Worm (Caenorhabditis elegans) whole organism, L1 larva: ENCODE results near the gene D2096.5.
A peak's percentile ranks its signal among the peaks of the same experiment; 100 is the strongest.

Experiments
- C04F5.9 ChIP-seq: sonication (generic microtip); optimal IDR thresholded peaks from 2 replicates; lab custom pipeline; 2016; ENCODE audit warnings: missing genetic modification characterization, missing compliant biosample characterization
- C16A3.4 ChIP-seq: fragments of 150-350 bp; optimal IDR thresholded peaks from 2 replicates; lab custom pipeline; 2014; ENCODE audit warnings: missing biosample characterization, missing genetic modification characterization
- C34B4.2 ChIP-seq: sonication (generic microtip); optimal IDR thresholded peaks from 2 replicates; lab custom pipeline; 2017; ENCODE audit warnings: mild to moderate bottlenecking, missing genetic modification characterization, missing compliant biosample characterization
- F16B12.6 ChIP-seq: fragments of 150-350 bp; optimal IDR thresholded peaks from 2 replicates; lab custom pipeline; 2014; ENCODE audit warnings: missing biosample characterization, missing genetic modification characterization
- alr-1 ChIP-seq: fragments of 200-800 bp; sonication (Bioruptor generic); optimal IDR thresholded peaks from 2 replicates; lab custom pipeline; 2018; ENCODE audit warnings: borderline replicate concordance, mild to moderate bottlenecking, missing genetic modification characterization, missing compliant biosample characterization
- blmp-1 ChIP-seq: fragments of 150-350 bp; optimal IDR thresholded peaks from 2 replicates; lab custom pipeline; 2014; ENCODE audit warnings: missing biosample characterization, missing genetic modification characterization
- ceh-8 ChIP-seq: fragments of 200-800 bp; sonication (Bioruptor generic); optimal IDR thresholded peaks from 2 replicates; lab custom pipeline; 2018; ENCODE audit warnings: mild to moderate bottlenecking, missing genetic modification characterization, moderate library complexity, missing compliant biosample characterization
- ceh-82 ChIP-seq, 3 experiments: fragments of 150-350 bp in 1 of 3; sonication (generic microtip) in 2 of 3; optimal IDR thresholded peaks; 2 replicates each; lab custom pipeline; 2014 to 2017; ENCODE audit warnings: missing biosample characterization in 3 of 3, missing genetic modification characterization in 3 of 3
- ceh-88 ChIP-seq: fragments of 200-800 bp; sonication (Bioruptor generic); IDR thresholded peaks from 2 replicates; pipeline ENCODE4 v1.3.6; 2022; ENCODE audit warnings: missing genetic modification characterization, missing compliant biosample characterization
- ces-1 ChIP-seq: fragments of 150-350 bp; optimal IDR thresholded peaks from 2 replicates; lab custom pipeline; 2014; ENCODE audit warnings: missing biosample characterization, missing genetic modification reagents, missing genetic modification characterization
- dsc-1 ChIP-seq: sonication (generic microtip); optimal IDR thresholded peaks from 2 replicates; lab custom pipeline; 2016; ENCODE audit warnings: mild to moderate bottlenecking, missing genetic modification characterization, missing compliant biosample characterization
- efl-1 ChIP-seq, 4 experiments: fragments of 150-350 bp; optimal IDR thresholded peaks in 3 of 4; peaks in 1 of 4; 1 replicate in 1 of 4; 2 replicates in 3 of 4; lab custom pipeline; 2014; ENCODE audit warnings: missing biosample characterization in 2 of 4, missing genetic modification characterization in 2 of 4, missing genetic modification reagents in 2 of 4
- elt-2 ChIP-seq: sonication (generic microtip); optimal IDR thresholded peaks from 2 replicates; lab custom pipeline; 2016; ENCODE audit warnings: missing genetic modification characterization, mild to moderate bottlenecking, inconsistent platforms, missing compliant biosample characterization, missing genetic modification reagents
- fkh-4 ChIP-seq: sonication (generic microtip); optimal IDR thresholded peaks from 2 replicates; lab custom pipeline; 2016; ENCODE audit warnings: missing compliant biosample characterization, missing genetic modification characterization, borderline replicate concordance
- fkh-8 ChIP-seq: sonication (generic microtip); optimal IDR thresholded peaks from 2 replicates; lab custom pipeline; 2016; ENCODE audit warnings: mild to moderate bottlenecking, missing genetic modification characterization, missing compliant biosample characterization
- fos-1 ChIP-seq: fragments of 150-350 bp; optimal IDR thresholded peaks from 2 replicates; lab custom pipeline; 2014; ENCODE audit warnings: missing biosample characterization, missing genetic modification characterization
- grh-1 ChIP-seq: fragments of 200-800 bp; sonication (Bioruptor generic); IDR thresholded peaks from 2 replicates; pipeline ENCODE4 v1.3.6; 2022; ENCODE audit warnings: missing genetic modification reagents, missing genetic modification characterization, missing compliant biosample characterization
- hpl-2 ChIP-seq: fragments of 150-350 bp; optimal IDR thresholded peaks from 2 replicates; lab custom pipeline; 2014; ENCODE audit warnings: missing biosample characterization, missing genetic modification reagents, missing genetic modification characterization
- lin-14 ChIP-seq: fragments of 200-800 bp; sonication (Bioruptor generic); optimal IDR thresholded peaks from 2 replicates; lab custom pipeline; 2018; ENCODE audit warnings: mild to moderate bottlenecking, missing genetic modification characterization, moderate library complexity, missing compliant biosample characterization
- lin-35 ChIP-seq, 2 experiments: fragments of 150-350 bp; optimal IDR thresholded peaks; 2 replicates each; lab custom pipeline; 2014; ENCODE audit warnings: missing biosample characterization in 2 of 2, missing genetic modification characterization in 2 of 2, missing genetic modification reagents in 2 of 2
- lsy-2 ChIP-seq, 2 experiments: fragments of 150-350 bp; optimal IDR thresholded peaks; 2 replicates each; lab custom pipeline; 2014; ENCODE audit warnings: missing biosample characterization in 2 of 2, missing genetic modification characterization in 2 of 2
- mdl-1 ChIP-seq, 2 experiments: fragments of 150-350 bp; optimal IDR thresholded peaks; 2 replicates each; lab custom pipeline; 2014 to 2017; ENCODE audit warnings: missing biosample characterization in 2 of 2, missing genetic modification characterization in 2 of 2, inconsistent platforms in 1 of 2
- mep-1 ChIP-seq: fragments of 150-350 bp; optimal IDR thresholded peaks from 2 replicates; lab custom pipeline; 2014; ENCODE audit warnings: missing biosample characterization, missing genetic modification characterization
- nhr-11 ChIP-seq: fragments of 150-350 bp; optimal IDR thresholded peaks from 2 replicates; lab custom pipeline; 2014; ENCODE audit warnings: missing biosample characterization, missing genetic modification characterization
- nhr-19 ChIP-seq: fragments of 200-800 bp; sonication (Bioruptor generic); conservative IDR thresholded peaks from 2 replicates; pipeline ENCODE4 v1.3.6; 2022; ENCODE audit warnings: missing genetic modification characterization, missing compliant biosample characterization
- nhr-20 ChIP-seq: sonication (generic microtip); optimal IDR thresholded peaks from 2 replicates; lab custom pipeline; 2016; ENCODE audit warnings: mild to moderate bottlenecking, missing genetic modification characterization, missing compliant biosample characterization
- nhr-47 ChIP-seq: sonication (generic microtip); optimal IDR thresholded peaks from 2 replicates; lab custom pipeline; 2016; ENCODE audit warnings: mild to moderate bottlenecking, missing genetic modification characterization, moderate library complexity, missing compliant biosample characterization
- nhr-71 ChIP-seq: sonication (generic microtip); optimal IDR thresholded peaks from 2 replicates; lab custom pipeline; 2016; ENCODE audit warnings: mild to moderate bottlenecking, missing genetic modification characterization, moderate library complexity, missing compliant biosample characterization
- nhr-76 ChIP-seq: sonication (generic microtip); optimal IDR thresholded peaks from 2 replicates; lab custom pipeline; 2017; ENCODE audit warnings: missing biosample characterization, missing genetic modification characterization
- nhr-77 ChIP-seq: fragments of 150-350 bp; optimal IDR thresholded peaks from 2 replicates; lab custom pipeline; 2014; ENCODE audit warnings: missing biosample characterization, missing genetic modification characterization
- nhr-90 ChIP-seq: sonication (generic microtip); optimal IDR thresholded peaks from 2 replicates; lab custom pipeline; 2016; ENCODE audit warnings: mild to moderate bottlenecking, missing genetic modification characterization, missing compliant biosample characterization; ENCODE audit not compliant: poor library complexity
- pax-3 ChIP-seq: fragments of 200-800 bp; sonication (Bioruptor generic); optimal IDR thresholded peaks from 2 replicates; lab custom pipeline; 2018; ENCODE audit warnings: mild to moderate bottlenecking, missing genetic modification characterization, moderate library complexity, missing compliant biosample characterization
- rnt-1 ChIP-seq: sonication (generic microtip); optimal IDR thresholded peaks from 2 replicates; lab custom pipeline; 2016; ENCODE audit warnings: mild to moderate bottlenecking, missing genetic modification characterization, moderate library complexity, missing compliant biosample characterization
- skn-1 ChIP-seq: fragments of 150-350 bp; optimal IDR thresholded peaks from 2 replicates; lab custom pipeline; 2014; ENCODE audit warnings: missing biosample characterization, missing genetic modification characterization
- snpc-4 ChIP-seq: fragments of 150-350 bp; optimal IDR thresholded peaks from 2 replicates; lab custom pipeline; 2014; ENCODE audit warnings: missing biosample characterization, missing genetic modification characterization
- sox-4 ChIP-seq: sonication (generic microtip); optimal IDR thresholded peaks from 2 replicates; lab custom pipeline; 2016; ENCODE audit warnings: missing genetic modification characterization, missing compliant biosample characterization
- swsn-7 ChIP-seq: sonication (generic microtip); optimal IDR thresholded peaks from 2 replicates; lab custom pipeline; 2016; ENCODE audit warnings: missing genetic modification characterization, missing compliant biosample characterization
- tlp-1 ChIP-seq: fragments of 150-350 bp; optimal IDR thresholded peaks from 2 replicates; lab custom pipeline; 2014; ENCODE audit warnings: missing biosample characterization, missing genetic modification characterization
- unc-86 ChIP-seq: sonication (generic microtip); optimal IDR thresholded peaks from 2 replicates; lab custom pipeline; 2016; ENCODE audit warnings: missing genetic modification characterization, missing compliant biosample characterization
- zag-1 ChIP-seq: fragments of 150-350 bp; optimal IDR thresholded peaks from 2 replicates; lab custom pipeline; 2014; ENCODE audit warnings: missing biosample characterization, missing genetic modification characterization
- zip-4 ChIP-seq: fragments of 200-800 bp; sonication (Bioruptor generic); optimal IDR thresholded peaks from 2 replicates; lab custom pipeline; 2018; ENCODE audit warnings: mild to moderate bottlenecking, missing genetic modification characterization, moderate library complexity, missing compliant biosample characterization
- ztf-11 ChIP-seq, 2 experiments: sonication (generic microtip); optimal IDR thresholded peaks; 2 replicates each; lab custom pipeline; 2016 to 2017; ENCODE audit warnings: missing genetic modification characterization in 2 of 2, missing biosample characterization in 1 of 2, missing compliant biosample characterization in 1 of 2
- ztf-4 ChIP-seq: fragments of 150-350 bp; optimal IDR thresholded peaks from 2 replicates; lab custom pipeline; 2014; ENCODE audit warnings: missing biosample characterization, missing genetic modification characterization

Gene D2096.5

DNA sequence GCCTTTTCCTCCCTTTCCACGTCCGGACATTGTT is 25.8 kb downstream of the D2096.5 start, which contains the start of gene his-31:
Gene his-31 (minus strand): TSS at position 30 of the 34 bp plus-strand sequence.
- TF ChIP-seq C04F5.9: no peak
- TF ChIP-seq nhr-19 (GFP tag; lab: Robert Waterston, UW): no peak
- no peak for TF ChIP-seq zag-1
- no peak for TF ChIP-seq ztf-11 (tag; optimal IDR thresholded peaks at IDR 0.05; lab: Kevin White, UChicago)
- TF ChIP-seq swsn-7: no peak
- no peak for TF ChIP-seq lin-14 (GFP tag; lab: Kevin White, UChicago)
- no peak for TF ChIP-seq rnt-1 (tag; lab: Kevin White, UChicago)
- no peak for TF ChIP-seq ceh-82 (tag; optimal IDR thresholded peaks at IDR 0.05; lab: Kevin White, UChicago)
- TF ChIP-seq nhr-11 (tag; lab: Kevin White, UChicago): no peak
- TF ChIP-seq fkh-8 (tag; lab: Kevin White, UChicago): no peak
- TF ChIP-seq blmp-1 (tag; lab: Kevin White, UChicago): no peak
- TF ChIP-seq fos-1 (tag; lab: Kevin White, UChicago): no peak
- no peak for TF ChIP-seq tlp-1 (tag; lab: Kevin White, UChicago)

DNA sequence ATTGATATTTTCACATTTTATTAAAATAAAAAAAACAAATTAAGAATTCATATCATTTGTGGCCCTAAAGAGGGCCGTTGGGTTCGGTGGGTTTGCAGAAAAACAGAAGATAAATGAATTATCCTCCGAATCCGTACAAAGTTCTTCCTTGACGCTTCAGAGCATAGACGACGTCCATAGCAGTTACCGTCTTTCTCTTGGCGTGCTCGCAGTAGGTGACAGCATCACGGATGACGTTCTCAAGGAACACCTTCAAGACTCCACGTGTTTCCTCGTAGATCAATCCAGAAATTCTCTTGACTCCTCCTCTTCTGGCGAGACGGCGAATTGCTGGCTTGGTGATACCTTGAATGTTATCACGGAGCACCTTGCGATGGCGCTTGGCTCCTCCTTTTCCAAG is 26.0 kb downstream of the D2096.5 start:
- TF ChIP-seq ztf-4 (tag; lab: Kevin White, UChicago) (no peak), ceh-82 (tag; optimal IDR thresholded peaks at IDR 0.05; lab: Kevin White, UChicago) (no peak), mdl-1 (tag; optimal IDR thresholded peaks at IDR 0.05; lab: Kevin White, UChicago) (no peak), C04F5.9 (no peak), fkh-4 (tag; lab: Kevin White, UChicago) (no peak), nhr-77 (no peak), hpl-2 (GFP tag; lab: Kevin White, UChicago) (no peak), F16B12.6 (tag; lab: Kevin White, UChicago) (no peak), C34B4.2 (tag; lab: Kevin White, UChicago) (no peak), ces-1 (GFP tag; lab: Kevin White, UChicago) (no peak), elt-2 (no peak), nhr-71 (tag; lab: Kevin White, UChicago) (no peak), ceh-8 (GFP tag; lab: Kevin White, UChicago) (no peak), dsc-1 (tag; lab: Kevin White, UChicago) (no peak), mep-1 (no peak), alr-1 (tag; lab: Kevin White, UChicago) (no peak), lin-35 (GFP tag; optimal IDR thresholded peaks at IDR 0.05; lab: Kevin White, UChicago) (no peak)

DNA sequence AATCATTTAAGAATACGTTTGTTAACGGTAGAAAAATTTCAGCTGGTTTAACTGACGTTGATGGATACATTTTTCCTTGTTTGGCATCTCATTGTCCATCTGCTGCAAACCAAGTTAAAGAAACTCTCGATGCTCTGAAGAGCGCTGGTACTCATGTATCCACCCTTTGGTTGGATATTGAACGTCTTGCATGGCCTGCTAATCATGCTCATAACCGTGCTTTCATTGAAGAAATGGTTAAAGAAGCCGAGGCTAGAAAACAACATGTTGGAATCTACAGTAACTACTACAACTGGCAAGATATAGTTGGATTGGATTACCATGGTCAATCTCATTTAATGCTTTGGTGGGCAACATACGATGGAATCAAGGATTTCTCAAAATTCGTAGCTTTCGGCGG is 26.5 kb downstream of the D2096.5 start:
- TF ChIP-seq ceh-88 (GFP tag; lab: Robert Waterston, UW) (no peak), skn-1 (tag; lab: Kevin White, UChicago) (no peak), efl-1 (optimal IDR thresholded peaks at IDR 0.05; lab: Kevin White, UChicago) (no peak), efl-1 (GFP tag; optimal IDR thresholded peaks at IDR 0.05 in 1 of 2; lab: Kevin White, UChicago) (peak in 1 of 2 experiments; percentile 6), mep-1 (no peak)

DNA sequence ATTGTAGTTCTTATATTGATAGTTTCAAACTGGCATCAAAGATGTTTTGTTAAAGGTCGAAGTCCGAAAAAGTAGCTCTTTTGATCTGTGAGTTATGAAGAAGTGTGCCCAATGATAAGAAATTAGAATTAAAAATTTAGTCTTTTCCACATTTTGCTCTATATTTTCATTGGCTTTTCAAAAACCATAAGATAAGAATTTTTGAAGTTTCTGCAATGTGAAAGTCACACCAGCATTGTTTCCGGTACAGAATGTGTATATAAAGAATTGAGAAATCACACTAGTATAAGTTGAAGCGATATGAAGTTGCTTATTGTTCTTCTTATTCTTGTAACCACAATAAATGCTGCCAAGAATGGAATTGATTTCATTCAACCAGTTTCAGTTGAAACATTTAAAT is 27.0 kb downstream of the D2096.5 start, which contains the start of gene lys-10:
Gene lys-10 (plus strand): TSS at position 301 of the 400 bp plus-strand sequence.
- no peak for TF ChIP-seq C16A3.4 (tag; lab: Kevin White, UChicago)
- TF ChIP-seq lin-35 (GFP tag; optimal IDR thresholded peaks at IDR 0.05; lab: Kevin White, UChicago): no peak
- no peak for TF ChIP-seq snpc-4
- no peak for TF ChIP-seq grh-1 (GFP tag; lab: Robert Waterston, UW)
- TF ChIP-seq unc-86 (tag; lab: Kevin White, UChicago): no peak
- TF ChIP-seq mdl-1 (tag; optimal IDR thresholded peaks at IDR 0.05; lab: Kevin White, UChicago): no peak
- TF ChIP-seq pax-3: no peak
- TF ChIP-seq nhr-71 (tag; lab: Kevin White, UChicago): no peak
- TF ChIP-seq nhr-76: no peak
- TF ChIP-seq sox-4 (tag; lab: Kevin White, UChicago): no peak
- no peak for TF ChIP-seq nhr-20 (tag; lab: Kevin White, UChicago)
- TF ChIP-seq nhr-47 (tag; lab: Kevin White, UChicago): no peak
- TF ChIP-seq lsy-2 (tag; optimal IDR thresholded peaks at IDR 0.05; lab: Kevin White, UChicago): no peak
- no peak for TF ChIP-seq ceh-82 (tag; optimal IDR thresholded peaks at IDR 0.05; lab: Kevin White, UChicago)
- TF ChIP-seq zip-4 (GFP tag; lab: Kevin White, UChicago): no peak
- no peak for TF ChIP-seq nhr-90 (tag; lab: Kevin White, UChicago)
